Worm (Caenorhabditis elegans) whole organism, L4 larva: Measurements from ENCODE around the gene nhr-104.

Source experiments
- D1046.2 ChIP-seq: fragments of 200-800 bp; sonication (Bioruptor generic); IDR thresholded peaks from 2 replicates; pipeline ENCODE4 v1.3.6; 2022; ENCODE audit warnings: missing genetic modification characterization, missing compliant biosample characterization
- F26F4.8 ChIP-seq: fragments of 200-800 bp; sonication (Bioruptor generic); conservative IDR thresholded peaks from 2 replicates; pipeline ENCODE4 v1.3.6; 2022; ENCODE audit warnings: missing genetic modification characterization, missing compliant biosample characterization
- F44E2.7 ChIP-seq: fragments of 200-800 bp; sonication (Bioruptor generic); IDR thresholded peaks from 2 replicates; pipeline ENCODE4 v2.1.2; 2022; ENCODE audit warnings: missing genetic modification characterization, missing compliant biosample characterization
- F49E8.2 ChIP-seq: sonication (generic microtip); optimal IDR thresholded peaks from 2 replicates; lab custom pipeline; 2016; ENCODE audit warnings: missing compliant biosample characterization, mild to moderate bottlenecking, missing genetic modification characterization, borderline replicate concordance
- T26A8.4 ChIP-seq: fragments of 200-800 bp; sonication (Bioruptor generic); IDR thresholded peaks from 2 replicates; pipeline ENCODE4 v1.3.6; 2022; ENCODE audit warnings: missing genetic modification characterization, missing compliant biosample characterization
- Y105C5A.15 ChIP-seq: fragments of 200-800 bp; sonication (Bioruptor generic); IDR thresholded peaks from 2 replicates; pipeline ENCODE4 v1.3.6; 2022; ENCODE audit warnings: missing genetic modification characterization, missing compliant biosample characterization
- Y75B8A.6 ChIP-seq: fragments of 200-800 bp; sonication (Bioruptor generic); IDR thresholded peaks from 2 replicates; pipeline ENCODE4 v1.3.6; 2022; ENCODE audit warnings: missing genetic modification reagents, missing genetic modification characterization, missing compliant biosample characterization
- ZK337.2 ChIP-seq: fragments of 200-800 bp; sonication (Bioruptor generic); IDR thresholded peaks from 2 replicates; pipeline ENCODE4 v1.3.6; 2022; ENCODE audit warnings: missing genetic modification reagents, missing genetic modification characterization, missing compliant biosample characterization
- aha-1 ChIP-seq: fragments of 150-350 bp; peaks from one replicate; lab custom pipeline; 2014; ENCODE audit warnings: missing biosample characterization, missing genetic modification characterization
- aly-2 ChIP-seq: sonication (generic microtip); optimal IDR thresholded peaks from 2 replicates; lab custom pipeline; 2018; ENCODE audit warnings: missing biosample characterization, missing genetic modification characterization
- arid-1 ChIP-seq: fragments of 200-800 bp; sonication (Bioruptor generic); conservative IDR thresholded peaks from 2 replicates; pipeline ENCODE4 v1.3.6; 2022; ENCODE audit warnings: missing genetic modification reagents, missing genetic modification characterization, missing compliant biosample characterization
- ceh-20 ChIP-seq: fragments of 200-800 bp; sonication (Bioruptor generic); IDR thresholded peaks from 2 replicates; pipeline ENCODE4 v1.3.6; 2022; ENCODE audit warnings: missing genetic modification reagents, missing genetic modification characterization, missing compliant biosample characterization
- ceh-32 ChIP-seq: sonication (generic microtip); optimal IDR thresholded peaks from 2 replicates; lab custom pipeline; 2016; ENCODE audit warnings: mild to moderate bottlenecking, missing genetic modification characterization, missing compliant biosample characterization; ENCODE audit not compliant: poor library complexity
- ceh-62 ChIP-seq: sonication (generic microtip); optimal IDR thresholded peaks from 2 replicates; lab custom pipeline; 2017; ENCODE audit warnings: missing biosample characterization, missing genetic modification characterization
- ceh-82 ChIP-seq: sonication (generic microtip); optimal IDR thresholded peaks from 2 replicates; lab custom pipeline; 2017; ENCODE audit warnings: missing biosample characterization, missing genetic modification characterization
- cey-2 ChIP-seq: sonication (generic microtip); optimal IDR thresholded peaks from 3 replicates; lab custom pipeline; 2017; ENCODE audit warnings: missing genetic modification characterization, mild to moderate bottlenecking, missing compliant biosample characterization, antibody characterized with exemption, borderline replicate concordance; ENCODE audit not compliant: insufficient read depth
- ctbp-1 ChIP-seq: fragments of 200-800 bp; sonication (Bioruptor generic); IDR thresholded peaks from 2 replicates; pipeline ENCODE4 v1.3.6; 2022; ENCODE audit warnings: missing genetic modification reagents, missing genetic modification characterization, missing compliant biosample characterization
- daf-16 ChIP-seq, 3 experiments: sonication (generic microtip); optimal IDR thresholded peaks; 2 replicates each; lab custom pipeline; 2016 to 2017; ENCODE audit warnings: missing genetic modification characterization in 3 of 3, missing genetic modification reagents in 3 of 3, mild to moderate bottlenecking in 2 of 3, missing compliant biosample characterization in 2 of 3, missing biosample characterization in 1 of 3, moderate library complexity in 1 of 3
- daf-19 ChIP-seq: fragments of 200-800 bp; sonication (Bioruptor generic); conservative IDR thresholded peaks from 2 replicates; pipeline ENCODE4 v1.3.6; 2022; ENCODE audit warnings: missing genetic modification characterization, missing compliant biosample characterization
- daf-8 ChIP-seq: fragments of 200-800 bp; sonication (Bioruptor generic); IDR thresholded peaks from 2 replicates; pipeline ENCODE4 v1.3.6; 2022; ENCODE audit warnings: missing genetic modification characterization, missing compliant biosample characterization
- dmd-9 ChIP-seq: fragments of 200-800 bp; sonication (Bioruptor generic); IDR thresholded peaks from 2 replicates; pipeline ENCODE4 v1.3.6; 2022; ENCODE audit warnings: missing genetic modification reagents, missing genetic modification characterization, missing compliant biosample characterization
- dpl-1 ChIP-seq: fragments of 150-350 bp; optimal IDR thresholded peaks from 2 replicates; lab custom pipeline; 2014; ENCODE audit warnings: missing biosample characterization, missing genetic modification reagents, missing genetic modification characterization
- duxl-1 ChIP-seq: sonication (generic microtip); optimal IDR thresholded peaks from 2 replicates; lab custom pipeline; 2016; ENCODE audit warnings: mild to moderate bottlenecking, missing genetic modification characterization, moderate library complexity, missing compliant biosample characterization; ENCODE audit not compliant: poor library complexity
- dve-1 ChIP-seq: sonication (generic microtip); optimal IDR thresholded peaks from 2 replicates; lab custom pipeline; 2017; ENCODE audit warnings: antibody characterized with exemption, mild to moderate bottlenecking, missing genetic modification characterization, missing compliant biosample characterization; ENCODE audit not compliant: insufficient read depth
- gei-8 ChIP-seq: fragments of 200-800 bp; sonication (Bioruptor generic); optimal IDR thresholded peaks from 2 replicates; lab custom pipeline; 2018; ENCODE audit warnings: mild to moderate bottlenecking, missing genetic modification characterization, missing compliant biosample characterization
- hlh-11 ChIP-seq: fragments of 200-800 bp; sonication (Bioruptor generic); optimal IDR thresholded peaks from 2 replicates; lab custom pipeline; 2018; ENCODE audit warnings: mild to moderate bottlenecking, missing genetic modification characterization, missing compliant biosample characterization
- jun-1 ChIP-seq: fragments of 150-350 bp; optimal IDR thresholded peaks from 2 replicates; lab custom pipeline; 2014; ENCODE audit warnings: missing biosample characterization, missing genetic modification reagents, missing genetic modification characterization
- lin-13 ChIP-seq: fragments of 150-350 bp; optimal IDR thresholded peaks from 2 replicates; lab custom pipeline; 2014; ENCODE audit warnings: missing biosample characterization, missing genetic modification reagents, missing genetic modification characterization
- lin-15B ChIP-seq: fragments of 150-350 bp; sonication (generic microtip); optimal IDR thresholded peaks from 3 replicates; lab custom pipeline; 2014; ENCODE audit warnings: missing biosample characterization, missing genetic modification characterization
- lin-29 ChIP-seq: fragments of 200-800 bp; sonication (Bioruptor generic); IDR thresholded peaks from 2 replicates; pipeline ENCODE4 v1.3.6; 2022; ENCODE audit warnings: missing genetic modification reagents, missing genetic modification characterization, missing compliant biosample characterization
- madf-5 ChIP-seq, 2 experiments: fragments of 200-800 bp; sonication (Bioruptor generic); IDR thresholded peaks; 2 replicates each; pipeline ENCODE4 v1.3.6; 2022; ENCODE audit warnings: missing compliant biosample characterization in 2 of 2, missing genetic modification characterization in 2 of 2
- mxl-2 ChIP-seq: fragments of 200-800 bp; sonication (Bioruptor generic); conservative IDR thresholded peaks from 2 replicates; pipeline ENCODE4 v1.3.6; 2022; ENCODE audit warnings: missing genetic modification reagents, missing genetic modification characterization, missing compliant biosample characterization
- mxl-3 ChIP-seq: fragments of 200-800 bp; sonication (Bioruptor generic); optimal IDR thresholded peaks from 2 replicates; lab custom pipeline; 2018; ENCODE audit warnings: mild to moderate bottlenecking, missing genetic modification characterization, missing compliant biosample characterization
- nhr-111 ChIP-seq: fragments of 200-800 bp; sonication (Bioruptor generic); optimal IDR thresholded peaks from 2 replicates; lab custom pipeline; 2018; ENCODE audit warnings: mild to moderate bottlenecking, missing genetic modification characterization, missing compliant biosample characterization
- nhr-25 ChIP-seq: sonication (generic microtip); optimal IDR thresholded peaks from 2 replicates; lab custom pipeline; 2017; ENCODE audit warnings: missing genetic modification characterization, mild to moderate bottlenecking, missing compliant biosample characterization, antibody characterized with exemption, moderate library complexity, borderline replicate concordance; ENCODE audit not compliant: insufficient read depth
- nhr-28 ChIP-seq: fragments of 150-350 bp; optimal IDR thresholded peaks from 2 replicates; lab custom pipeline; 2014; ENCODE audit warnings: missing biosample characterization, missing genetic modification characterization
- nhr-41 ChIP-seq: fragments of 200-800 bp; sonication (Bioruptor generic); IDR thresholded peaks from 2 replicates; pipeline ENCODE4 v1.3.6; 2022; ENCODE audit warnings: missing genetic modification reagents, missing genetic modification characterization, missing compliant biosample characterization
- nhr-42 ChIP-seq: fragments of 200-800 bp; sonication (Bioruptor generic); IDR thresholded peaks from 2 replicates; pipeline ENCODE4 v1.3.6; 2022; ENCODE audit warnings: missing genetic modification characterization, missing compliant biosample characterization
- nhr-48 ChIP-seq: sonication (generic microtip); optimal IDR thresholded peaks from 2 replicates; lab custom pipeline; 2016; ENCODE audit warnings: mild to moderate bottlenecking, missing genetic modification characterization, missing compliant biosample characterization
- php-3 ChIP-seq: fragments of 200-800 bp; sonication (Bioruptor generic); IDR thresholded peaks from 2 replicates; pipeline ENCODE4 v1.3.6; 2022; ENCODE audit warnings: missing genetic modification reagents, missing genetic modification characterization, missing compliant biosample characterization
- pqm-1 ChIP-seq: sonication (generic microtip); optimal IDR thresholded peaks from 2 replicates; lab custom pipeline; 2017; ENCODE audit warnings: missing biosample characterization, missing genetic modification characterization
- rbr-2 ChIP-seq: sonication (generic microtip); optimal IDR thresholded peaks from 2 replicates; lab custom pipeline; 2016; ENCODE audit warnings: missing genotype, missing genetic modification characterization, missing compliant biosample characterization
- skn-1 ChIP-seq: fragments of 150-350 bp; optimal IDR thresholded peaks from 2 replicates; lab custom pipeline; 2014; ENCODE audit warnings: missing biosample characterization, missing genetic modification characterization
- snpc-4 ChIP-seq: fragments of 150-350 bp; optimal IDR thresholded peaks from 2 replicates; lab custom pipeline; 2014; ENCODE audit warnings: missing biosample characterization, missing genetic modification characterization
- tra-1 ChIP-seq: fragments of 200-800 bp; sonication (Bioruptor generic); IDR thresholded peaks from 2 replicates; pipeline ENCODE4 v1.3.6; 2022; ENCODE audit warnings: missing genetic modification reagents, missing genetic modification characterization, missing compliant biosample characterization
- unc-130 ChIP-seq: sonication (generic microtip); optimal IDR thresholded peaks from 2 replicates; lab custom pipeline; 2016; ENCODE audit warnings: missing genetic modification reagents, missing genetic modification characterization, missing compliant biosample characterization
- unc-39 ChIP-seq: sonication (generic microtip); optimal IDR thresholded peaks from 2 replicates; lab custom pipeline; 2017; ENCODE audit warnings: missing biosample characterization, missing genetic modification characterization
- zfp-2 ChIP-seq: sonication (generic microtip); optimal IDR thresholded peaks from 2 replicates; lab custom pipeline; 2016; ENCODE audit warnings: mild to moderate bottlenecking, missing genetic modification characterization, missing compliant biosample characterization
- zfp-3 ChIP-seq: fragments of 200-800 bp; sonication (Bioruptor generic); conservative IDR thresholded peaks from 2 replicates; pipeline ENCODE4 v1.3.6; 2022; ENCODE audit warnings: missing genetic modification reagents, missing genetic modification characterization, missing compliant biosample characterization
- ztf-7 ChIP-seq: fragments of 150-350 bp; optimal IDR thresholded peaks from 2 replicates; lab custom pipeline; 2014; ENCODE audit warnings: missing biosample characterization, missing genetic modification characterization

Gene nhr-104

ce11 chrIV:4795111-4795510 lies 6.6 kb upstream of the nhr-104 start:
- TF ChIP-seq nhr-48 (peak; percentile 29), nhr-41 (no peak), skn-1 (tag; lab: Kevin White, UChicago) (no peak), ceh-62 (tag; lab: Kevin White, UChicago) (no peak), lin-29 (GFP tag; lab: Robert Waterston, UW) (no peak), zfp-2 (tag; lab: Kevin White, UChicago) (no peak), duxl-1 (tag; lab: Kevin White, UChicago) (no peak), nhr-111 (GFP tag; lab: Kevin White, UChicago) (no peak), T26A8.4 (GFP tag; lab: Robert Waterston, UW) (no peak), daf-8 (GFP tag; lab: Robert Waterston, UW) (no peak), unc-39 (tag; lab: Kevin White, UChicago) (no peak), dmd-9 (GFP tag; lab: Robert Waterston, UW) (no peak), jun-1 (tag; lab: Kevin White, UChicago) (no peak), aly-2 (no peak), gei-8 (no peak), ctbp-1 (GFP tag; lab: Robert Waterston, UW) (no peak), cey-2 (peak; percentile 48), php-3 (GFP tag; lab: Robert Waterston, UW) (no peak), F44E2.7 (no peak), ztf-7 (no peak), zfp-3 (GFP tag; lab: Robert Waterston, UW) (no peak), hlh-11 (tag; lab: Kevin White, UChicago) (peak; percentile 37), dve-1 (no peak), nhr-42 (GFP tag; lab: Robert Waterston, UW) (no peak), mxl-3 (GFP tag; lab: Kevin White, UChicago) (peak; percentile 8), arid-1 (GFP tag; lab: Robert Waterston, UW) (no peak), nhr-25 (no peak), lin-15B (tag; lab: Kevin White, UChicago) (no peak), D1046.2 (GFP tag; lab: Robert Waterston, UW) (no peak), nhr-28 (peak; percentile 12), daf-16 (GFP tag; optimal IDR thresholded peaks at IDR 0.05; lab: Kevin White, UChicago) (no peak), daf-16 (tag; optimal IDR thresholded peaks at IDR 0.05; lab: Kevin White, UChicago) (no peak), tra-1 (GFP tag; lab: Robert Waterston, UW) (0 out of 2 replicates have a peak, but pooled peaks have one; percentile 44), F49E8.2 (tag; lab: Kevin White, UChicago) (no peak)

DNA sequence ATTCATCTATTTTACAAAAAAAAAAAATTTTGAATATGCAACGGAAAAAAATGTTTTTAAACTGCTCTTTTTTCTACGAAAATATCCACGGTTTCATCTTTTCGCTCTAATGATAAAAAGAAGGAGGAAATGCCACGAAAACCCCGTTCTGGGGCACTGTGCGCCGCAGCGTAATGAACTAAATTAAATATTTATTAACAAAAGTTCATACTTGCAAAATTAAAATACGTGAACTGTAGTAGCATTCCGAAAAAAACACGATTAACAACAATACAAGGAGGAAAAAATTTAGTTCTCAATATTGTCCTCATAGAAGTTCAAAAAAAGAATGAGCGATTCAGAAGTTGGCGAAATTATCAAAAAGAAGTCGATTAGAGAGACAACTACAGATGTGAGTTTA lies 953 bp upstream of the nhr-104 start, which contains the start of gene R11E3.1:
R11E3.1 (plus strand) TSS at position 301 of the 400 bp plus-strand sequence.
- TF ChIP-seq F26F4.8 (GFP tag; lab: Robert Waterston, UW) (no peak), ceh-82 (no peak), ceh-32 (tag; lab: Kevin White, UChicago) (no peak), php-3 (GFP tag; lab: Robert Waterston, UW) (no peak), daf-19 (GFP tag; lab: Robert Waterston, UW) (no peak), mxl-2 (no peak), lin-13 (GFP tag; lab: Kevin White, UChicago) (no peak), Y75B8A.6 (no peak), jun-1 (tag; lab: Kevin White, UChicago) (no peak), pqm-1 (tag; lab: Kevin White, UChicago) (no peak), Y105C5A.15 (GFP tag; lab: Robert Waterston, UW) (no peak), unc-130 (GFP tag; lab: Kevin White, UChicago) (no peak), rbr-2 (tag; lab: Kevin White, UChicago) (no peak), snpc-4 (tag; lab: Kevin White, UChicago) (no peak), aha-1 (tag; lab: Kevin White, UChicago) (no peak), dpl-1 (GFP tag; lab: Kevin White, UChicago) (no peak), ZK337.2 (no peak), ceh-20 (GFP tag; lab: Robert Waterston, UW) (no peak), madf-5 (GFP tag; IDR thresholded peaks at IDR 0.05; lab: Robert Waterston, UW) (no peak)
- TF ChIP-seq, all 104 proteins: peak for 0
